Worm (Caenorhabditis elegans): ENCODE measurements around the gene sgk-1.

The sgk-1 gene

ce11 chrX:16265636-16266384, 3.9 kb upstream of the sgk-1 start, which contains the start of gene mua-6:
TSS of gene mua-6 (minus strand) at chrX:16265686.
- no peak for TF ChIP-seq T20F7.1 (GFP tag; optimal IDR thresholded peaks at IDR 0.05)
- no peak for TF ChIP-seq aha-1 (tag)
- no peak for TF ChIP-seq egl-43 (GFP tag; IDR thresholded peaks at IDR 0.05)
- peak; percentile 40 for TF ChIP-seq mxl-3 (GFP tag; optimal IDR thresholded peaks at IDR 0.05)
- no peak for TF ChIP-seq skn-1 (tag; optimal IDR thresholded peaks at IDR 0.05)
- TF ChIP-seq dmd-6 (GFP tag; IDR thresholded peaks at IDR 0.05): 0 out of 2 replicates have a peak, but pooled peaks have one; percentile 8
- no peak for TF ChIP-seq attf-4 (tag; optimal IDR thresholded peaks at IDR 0.05)
- no peak for TF ChIP-seq hlh-30 (tag; optimal IDR thresholded peaks at IDR 0.05; ENCODE audit: insufficient read depth)
- TF ChIP-seq nhr-111 (GFP tag; optimal IDR thresholded peaks at IDR 0.05): no peak
- TF ChIP-seq ceh-32 (tag; optimal IDR thresholded peaks at IDR 0.05; ENCODE audit: poor library complexity): no peak
- 0 out of 2 replicates have a peak, but pooled peaks have one; percentile 6 for TF ChIP-seq set-16 (GFP tag; IDR thresholded peaks at IDR 0.05)
- TF ChIP-seq unc-130 (GFP tag; optimal IDR thresholded peaks at IDR 0.05): no peak
- no peak for TF ChIP-seq mdt-29 (GFP tag; IDR thresholded peaks at IDR 0.05)
- no peak for TF ChIP-seq spr-3 (GFP tag; optimal IDR thresholded peaks at IDR 0.05)
- TF ChIP-seq lin-1 (GFP tag; IDR thresholded peaks at IDR 0.05): no peak
- no peak for TF ChIP-seq tra-1 (GFP tag; IDR thresholded peaks at IDR 0.05)
- TF ChIP-seq pqm-1 (tag; optimal IDR thresholded peaks at IDR 0.05): no peak
- TF ChIP-seq ztf-11 (tag; optimal IDR thresholded peaks at IDR 0.05): no peak
- TF ChIP-seq ztf-7 (tag; optimal IDR thresholded peaks at IDR 0.05): no peak
- no peak for TF ChIP-seq dmd-8 (GFP tag; IDR thresholded peaks at IDR 0.05)
- TF ChIP-seq unc-62 (GFP tag; optimal IDR thresholded peaks at IDR 0.05 in 1 of 2): peak in 1 of 2 experiments; percentile 12
- TF ChIP-seq unc-62 (tag; optimal IDR thresholded peaks at IDR 0.05): no peak
- no peak for TF ChIP-seq lsy-2 (tag; optimal IDR thresholded peaks at IDR 0.05)
- no peak for TF ChIP-seq mep-1 (tag; optimal IDR thresholded peaks at IDR 0.05)
- TF ChIP-seq fkh-10 (GFP tag; optimal IDR thresholded peaks at IDR 0.05): no peak
- TF ChIP-seq pha-4 (GFP tag; IDR thresholded peaks at IDR 0.05): no peak
- TF ChIP-seq pha-4 (tag; optimal IDR thresholded peaks at IDR 0.05): no peak
- TF ChIP-seq nhr-76 (tag; optimal IDR thresholded peaks at IDR 0.05): no peak
- no peak for TF ChIP-seq nhr-6 (tag; optimal IDR thresholded peaks at IDR 0.05)
- no peak for TF ChIP-seq zip-2 (tag; optimal IDR thresholded peaks at IDR 0.05)
- no peak for TF ChIP-seq rbr-2 (tag; optimal IDR thresholded peaks at IDR 0.05)
- no peak for TF ChIP-seq Y75B8A.6 (GFP tag; IDR thresholded peaks at IDR 0.05)

- TF ChIP-seq mdt-29 (GFP tag; IDR thresholded peaks at IDR 0.05) (no peak), F26F4.8 (GFP tag; conservative IDR thresholded peaks at IDR 0.05) (no peak), unc-62 (GFP tag; optimal IDR thresholded peaks at IDR 0.05 in 1 of 2) (peak in 1 of 2 experiments; percentile 98), unc-62 (tag; optimal IDR thresholded peaks at IDR 0.05) (no peak), nhr-25 (tag; optimal IDR thresholded peaks at IDR 0.05; ENCODE audit: borderline replicate concordance, insufficient read depth) (no peak), unc-130 (GFP tag; optimal IDR thresholded peaks at IDR 0.05) (no peak), nhr-28 (tag; optimal IDR thresholded peaks at IDR 0.05) (peak; percentile 30), pqm-1 (tag; optimal IDR thresholded peaks at IDR 0.05) (no peak), mxl-3 (GFP tag; optimal IDR thresholded peaks at IDR 0.05) (peak; percentile 2)
Measured at ce11 chrX:16263287-16263686, 1.4 kb upstream of the sgk-1 start.

- TF ChIP-seq hlh-11 (tag; optimal IDR thresholded peaks at IDR 0.05) (peak; percentile 22), dve-1 (tag; optimal IDR thresholded peaks at IDR 0.05; ENCODE audit: insufficient read depth) (peak; percentile 43), pqm-1 (tag; optimal IDR thresholded peaks at IDR 0.05) (peak; percentile 85), hif-1 (tag; optimal IDR thresholded peaks at IDR 0.05) (no peak), hlh-30 (tag; optimal IDR thresholded peaks at IDR 0.05; ENCODE audit: insufficient read depth) (peak; percentile 6), nhr-28 (tag; optimal IDR thresholded peaks at IDR 0.05) (peak; percentile 64), mes-2 (tag; optimal IDR thresholded peaks at IDR 0.05; ENCODE audit: poor library complexity, severe bottlenecking) (no peak), aha-1 (tag) (peak; percentile 30), snpc-1.2 (GFP tag; IDR thresholded peaks at IDR 0.05) (no peak), dmd-6 (GFP tag; IDR thresholded peaks at IDR 0.05) (peak; percentile 58; the same call in 1 of the 2 replicates), daf-16 (GFP tag; optimal IDR thresholded peaks at IDR 0.05) (no peak), daf-16 (tag; optimal IDR thresholded peaks at IDR 0.05) (peak; percentile 53), lin-1 (GFP tag; IDR thresholded peaks at IDR 0.05) (0 out of 2 replicates have a peak, but pooled peaks have one; percentile 62), ZK546.5 (tag; optimal IDR thresholded peaks at IDR 0.05) (no peak)
Measured at ce11 chrX:16260077-16260476, 1.8 kb downstream of the sgk-1 start.
